Worm (Caenorhabditis elegans): ENCODE data around the gene sqst-4.

DNA sequence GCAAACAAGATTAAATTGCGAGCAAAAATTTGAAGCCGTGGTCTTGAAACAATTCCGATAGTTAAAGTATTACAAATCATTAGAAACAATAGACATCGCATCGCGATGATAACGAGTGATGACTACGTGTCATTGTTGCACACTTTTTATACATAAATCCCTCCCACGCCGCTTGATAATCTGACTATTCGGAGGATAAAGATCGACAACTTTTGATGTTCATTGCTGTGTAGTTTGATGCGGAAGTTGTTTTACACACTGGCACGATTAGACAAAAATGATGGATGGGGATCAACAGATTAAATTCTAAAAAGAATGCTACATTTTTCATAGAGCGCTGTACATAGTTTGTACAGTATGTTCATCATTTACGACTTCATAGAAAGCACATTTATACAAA, 9.0 kb upstream of the sqst-4 start, which contains the start of gene T08G3.11:
- no peak for TF ChIP-seq him-1 (tag; optimal IDR thresholded peaks at IDR 0.05)
- no peak for TF ChIP-seq W03F9.2 (tag; optimal IDR thresholded peaks at IDR 0.05)
